Fruit fly (Drosophila melanogaster) whole organism, embryonic: ENCODE results near the gene Ugt37B1.

ENCODE experiments used
- Abd-B ChIP-seq: fragments of 200-800 bp; sonication (Bioruptor generic); optimal IDR thresholded peaks from 2 replicates; lab custom pipeline; 2018; ENCODE audit warnings: missing biosample characterization, mild to moderate bottlenecking, missing genetic modification characterization, moderate library complexity
- CG11696 ChIP-seq: fragments of 200-800 bp; sonication (Bioruptor generic); IDR thresholded peaks from 2 replicates; pipeline ENCODE4 v1.3.6; 2022; ENCODE audit warnings: missing biosample characterization, missing genetic modification characterization
- CG15601 ChIP-seq: fragments of 200-800 bp; sonication (Bioruptor generic); optimal IDR thresholded peaks from 3 replicates; lab custom pipeline; 2019; ENCODE audit warnings: missing biosample characterization, mild to moderate bottlenecking, missing genetic modification characterization, moderate library complexity
- CG2129 ChIP-seq: fragments of 200-800 bp; sonication (Bioruptor generic); IDR thresholded peaks from 2 replicates; pipeline ENCODE4 v1.3.6; 2022; ENCODE audit warnings: missing biosample characterization, missing genetic modification characterization; ENCODE audit not compliant: partially characterized antibody
- CG2202 ChIP-seq: fragments of 200-800 bp; sonication (Bioruptor generic); optimal IDR thresholded peaks from 2 replicates; lab custom pipeline; 2018; ENCODE audit warnings: missing biosample characterization, mild to moderate bottlenecking, missing genetic modification characterization
- CHES-1-like ChIP-seq: fragments of 200-800 bp; sonication (Bioruptor generic); optimal IDR thresholded peaks from 2 replicates; lab custom pipeline; 2016; ENCODE audit warnings: missing biosample characterization, missing genetic modification characterization
- Eip74EF ChIP-seq, 2 experiments: fragments of 200-800 bp in 1 of 2; fragments of >200 bp in 1 of 2; sonication (Bioruptor generic) in 1 of 2; optimal IDR thresholded peaks; 2 replicates each; lab custom pipeline; 2017 to 2019; ENCODE audit warnings: missing biosample characterization in 2 of 2, missing genetic modification characterization in 2 of 2, mild to moderate bottlenecking in 1 of 2, moderate library complexity in 1 of 2
- abd-A ChIP-seq: fragments of 200-800 bp; sonication (Bioruptor generic); optimal IDR thresholded peaks from 3 replicates; lab custom pipeline; 2019; ENCODE audit warnings: missing biosample characterization, mild to moderate bottlenecking, missing genetic modification characterization, moderate library complexity
- cas ChIP-seq: fragments of 200-800 bp; sonication (Bioruptor generic); IDR thresholded peaks from 2 replicates; pipeline ENCODE4 v1.3.6; 2022; ENCODE audit warnings: missing biosample characterization, missing genetic modification characterization
- ems ChIP-seq: fragments of 200-800 bp; sonication (Bioruptor generic); optimal IDR thresholded peaks from 3 replicates; lab custom pipeline; 2016; ENCODE audit warnings: missing biosample characterization, missing genetic modification characterization
- klu ChIP-seq: fragments of 200-800 bp; sonication (Bioruptor generic); IDR thresholded peaks from 2 replicates; pipeline ENCODE4 v1.3.6; 2022; ENCODE audit warnings: missing biosample characterization, missing genetic modification characterization
- nerfin-2 ChIP-seq: fragments of 200-800 bp; sonication (Bioruptor generic); IDR thresholded peaks from 2 replicates; pipeline ENCODE4 v1.3.6; 2022; ENCODE audit warnings: missing biosample characterization, missing genetic modification characterization; ENCODE audit not compliant: partially characterized antibody
- pzg ChIP-seq: fragments of 200-800 bp; sonication (Bioruptor generic); optimal IDR thresholded peaks from 3 replicates; lab custom pipeline; 2018; ENCODE audit warnings: missing biosample characterization, mild to moderate bottlenecking, missing genetic modification characterization, moderate library complexity

DNA sequence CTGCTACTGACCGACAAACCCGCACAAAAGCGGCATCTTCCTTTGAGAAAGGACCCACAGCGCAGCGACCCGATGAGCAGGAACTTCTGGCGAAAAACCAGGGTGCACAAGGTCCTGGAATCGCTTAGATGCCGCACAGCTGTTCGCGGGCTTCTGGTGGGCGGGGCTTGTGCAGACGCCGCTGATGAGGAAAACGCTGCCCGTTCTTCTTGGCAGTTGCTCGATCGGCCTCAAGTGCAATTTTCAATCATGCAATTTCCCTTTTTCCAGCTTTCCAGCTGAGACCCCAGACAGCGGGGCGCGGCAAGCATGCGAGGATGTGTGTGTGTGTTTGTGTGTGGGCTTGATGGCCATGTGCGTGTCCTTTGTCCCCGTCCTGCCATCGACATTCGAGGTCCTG is 17.2 kb downstream of the Ugt37B1 start:
- TF ChIP-seq CG2129 (GFP tag; lab: Robert Waterston, UW) (no peak), klu (no peak), CG11696 (no peak), Eip74EF (GFP tag; optimal IDR thresholded peaks at IDR 0.05; lab: Kevin White, UChicago) (no peak), ems (GFP tag; lab: Kevin White, UChicago) (no peak), cas (GFP tag; lab: Robert Waterston, UW) (no peak), nerfin-2 (GFP tag; lab: Robert Waterston, UW) (no peak), CG2202 (tag; lab: Kevin White, UChicago) (no peak), Abd-B (GFP tag; lab: Kevin White, UChicago) (no peak), pzg (no peak), CG15601 (tag; lab: Kevin White, UChicago) (no peak), abd-A (tag; lab: Kevin White, UChicago) (no peak), CHES-1-like (GFP tag; lab: Kevin White, UChicago) (no peak)
